Worm (Caenorhabditis elegans) whole organism, L2 larva: ENCODE results near the gene ZK418.6.

Experiments
- C34F6.9 ChIP-seq: fragments of 150-350 bp; optimal IDR thresholded peaks from 2 replicates; lab custom pipeline; 2014; ENCODE audit warnings: missing biosample characterization, missing genetic modification characterization
- F13H6.1 ChIP-seq: sonication (generic microtip); optimal IDR thresholded peaks from 2 replicates; lab custom pipeline; 2016; ENCODE audit warnings: missing genetic modification characterization, missing compliant biosample characterization
- R02D3.7 ChIP-seq: fragments of 150-350 bp; optimal IDR thresholded peaks from 2 replicates; lab custom pipeline; 2014; ENCODE audit warnings: missing biosample characterization, missing genetic modification characterization
- Y55F3AM.14 ChIP-seq: fragments of 200-800 bp; sonication (Bioruptor generic); optimal IDR thresholded peaks from 2 replicates; lab custom pipeline; 2018; ENCODE audit warnings: mild to moderate bottlenecking, missing genetic modification characterization, missing compliant biosample characterization
- ZK546.5 ChIP-seq: sonication (generic microtip); optimal IDR thresholded peaks from 2 replicates; lab custom pipeline; 2017; ENCODE audit warnings: missing biosample characterization, missing genetic modification characterization
- alr-1 ChIP-seq: fragments of 150-350 bp; optimal IDR thresholded peaks from 2 replicates; lab custom pipeline; 2014; ENCODE audit warnings: missing biosample characterization, missing genetic modification characterization
- aly-2 ChIP-seq: fragments of 150-350 bp; optimal IDR thresholded peaks from 2 replicates; lab custom pipeline; 2014; ENCODE audit warnings: missing biosample characterization, missing genetic modification characterization
- ama-1 ChIP-seq: fragments of 150-350 bp; optimal IDR thresholded peaks from 2 replicates; lab custom pipeline; 2018; ENCODE audit warnings: inconsistent platforms
- blmp-1 ChIP-seq: sonication (generic microtip); optimal IDR thresholded peaks from 2 replicates; lab custom pipeline; 2017; ENCODE audit warnings: missing genetic modification characterization, mild to moderate bottlenecking, missing compliant biosample characterization, antibody characterized with exemption, moderate library complexity; ENCODE audit not compliant: insufficient read depth
- ceh-16 ChIP-seq: fragments of 150-350 bp; optimal IDR thresholded peaks from 2 replicates; lab custom pipeline; 2014; ENCODE audit warnings: missing biosample characterization, missing genetic modification characterization
- ceh-82 ChIP-seq: fragments of 150-350 bp; optimal IDR thresholded peaks from 2 replicates; lab custom pipeline; 2014; ENCODE audit warnings: missing biosample characterization, missing genetic modification characterization
- crh-2 ChIP-seq: sonication (generic microtip); optimal IDR thresholded peaks from 2 replicates; lab custom pipeline; 2017; ENCODE audit warnings: missing biosample characterization, missing genetic modification characterization
- dmd-4 ChIP-seq: sonication (generic microtip); optimal IDR thresholded peaks from 2 replicates; lab custom pipeline; 2017; ENCODE audit warnings: missing biosample characterization, missing genetic modification characterization
- egl-27 ChIP-seq: sonication (generic microtip); optimal IDR thresholded peaks from 3 replicates; lab custom pipeline; 2017; ENCODE audit warnings: missing biosample characterization, missing genetic modification reagents, missing genetic modification characterization
- elt-1 ChIP-seq: fragments of 150-350 bp; optimal IDR thresholded peaks from 2 replicates; lab custom pipeline; 2014; ENCODE audit warnings: missing biosample characterization, missing genetic modification characterization
- elt-3 ChIP-seq: sonication (generic microtip); optimal IDR thresholded peaks from 2 replicates; lab custom pipeline; 2017; ENCODE audit warnings: missing biosample characterization, missing genetic modification characterization
- fos-1 ChIP-seq: fragments of 150-350 bp; optimal IDR thresholded peaks from 2 replicates; lab custom pipeline; 2014; ENCODE audit warnings: missing biosample characterization, missing genetic modification characterization
- gmeb-1 ChIP-seq: fragments of 150-350 bp; optimal IDR thresholded peaks from 2 replicates; lab custom pipeline; 2014; ENCODE audit warnings: missing biosample characterization, missing genetic modification characterization
- lin-11 ChIP-seq: fragments of 150-350 bp; sonication (generic microtip); optimal IDR thresholded peaks from 2 replicates; lab custom pipeline; 2014; ENCODE audit warnings: missing biosample characterization, missing genetic modification characterization, inconsistent platforms, mixed read lengths
- lin-13 ChIP-seq: fragments of 150-350 bp; optimal IDR thresholded peaks from 2 replicates; lab custom pipeline; 2014; ENCODE audit warnings: missing biosample characterization, missing genetic modification reagents, missing genetic modification characterization
- lin-39 ChIP-seq: fragments of 150-350 bp; optimal IDR thresholded peaks from 2 replicates; lab custom pipeline; 2014; ENCODE audit warnings: missing biosample characterization, missing genetic modification reagents, missing genetic modification characterization
- lsy-2 ChIP-seq, 2 experiments: fragments of 150-350 bp in 1 of 2; sonication (generic microtip) in 1 of 2; optimal IDR thresholded peaks; 2 replicates each; lab custom pipeline; 2014 to 2017; ENCODE audit warnings: missing biosample characterization in 2 of 2, missing genetic modification characterization in 2 of 2
- mab-5 ChIP-seq: fragments of 150-350 bp; optimal IDR thresholded peaks from 2 replicates; lab custom pipeline; 2014; ENCODE audit warnings: missing biosample characterization, missing genetic modification characterization
- mbf-1 ChIP-seq: sonication (generic microtip); optimal IDR thresholded peaks from 2 replicates; lab custom pipeline; 2017; ENCODE audit warnings: missing biosample characterization, missing genetic modification characterization
- mdl-1 ChIP-seq, 2 experiments: fragments of 150-350 bp in 1 of 2; sonication (generic microtip) in 1 of 2; optimal IDR thresholded peaks; 2 replicates each; lab custom pipeline; 2017; ENCODE audit warnings: missing biosample characterization in 2 of 2, missing genetic modification characterization in 2 of 2
- nhr-10 ChIP-seq: sonication (generic microtip); optimal IDR thresholded peaks from 2 replicates; lab custom pipeline; 2017; ENCODE audit warnings: missing biosample characterization, missing genetic modification characterization
- nhr-11 ChIP-seq: fragments of 150-350 bp; optimal IDR thresholded peaks from 2 replicates; lab custom pipeline; 2014; ENCODE audit warnings: missing biosample characterization, missing genetic modification characterization
- nhr-12 ChIP-seq: fragments of 150-350 bp; optimal IDR thresholded peaks from 2 replicates; lab custom pipeline; 2014; ENCODE audit warnings: missing biosample characterization, missing genetic modification characterization
- nhr-129 ChIP-seq: fragments of 150-350 bp; optimal IDR thresholded peaks from 2 replicates; lab custom pipeline; 2014; ENCODE audit warnings: missing biosample characterization, missing genetic modification characterization
- nhr-21 ChIP-seq: fragments of 150-350 bp; optimal IDR thresholded peaks from 2 replicates; lab custom pipeline; 2014; ENCODE audit warnings: missing biosample characterization, missing genetic modification characterization
- nhr-23 ChIP-seq: fragments of 150-350 bp; optimal IDR thresholded peaks from 2 replicates; lab custom pipeline; 2014; ENCODE audit warnings: missing biosample characterization, missing genetic modification reagents, missing genetic modification characterization
- nhr-237 ChIP-seq: fragments of 150-350 bp; optimal IDR thresholded peaks from 2 replicates; lab custom pipeline; 2014; ENCODE audit warnings: missing biosample characterization, missing genetic modification characterization
- nhr-25 ChIP-seq: fragments of 150-350 bp; sonication (generic microtip); optimal IDR thresholded peaks from 3 replicates; lab custom pipeline; 2014; ENCODE audit warnings: missing biosample characterization, missing genetic modification characterization
- nhr-6 ChIP-seq: fragments of 150-350 bp; optimal IDR thresholded peaks from 2 replicates; lab custom pipeline; 2014; ENCODE audit warnings: missing biosample characterization, missing genetic modification characterization
- nhr-77 ChIP-seq: fragments of 150-350 bp; optimal IDR thresholded peaks from 2 replicates; lab custom pipeline; 2014; ENCODE audit warnings: missing biosample characterization, missing genetic modification characterization
- peb-1 ChIP-seq: fragments of 150-350 bp; optimal IDR thresholded peaks from 2 replicates; lab custom pipeline; 2014; ENCODE audit warnings: missing biosample characterization, missing genetic modification characterization
- sem-4 ChIP-seq: fragments of 150-350 bp; optimal IDR thresholded peaks from 2 replicates; lab custom pipeline; 2014; ENCODE audit warnings: missing biosample characterization, missing genetic modification reagents, missing genetic modification characterization
- skn-1 ChIP-seq: sonication (generic microtip); optimal IDR thresholded peaks from 2 replicates; lab custom pipeline; 2017; ENCODE audit warnings: missing biosample characterization, missing genetic modification characterization
- sma-3 ChIP-seq: sonication (generic microtip); optimal IDR thresholded peaks from 2 replicates; lab custom pipeline; 2016; ENCODE audit warnings: missing genetic modification reagents, missing genetic modification characterization, missing compliant biosample characterization
- sma-9 ChIP-seq, 2 experiments: fragments of 150-350 bp in 1 of 2; sonication (generic microtip) in 1 of 2; optimal IDR thresholded peaks; 2 replicates each; lab custom pipeline; 2014 to 2016; ENCODE audit warnings: missing genetic modification characterization in 2 of 2, mild to moderate bottlenecking in 1 of 2, missing biosample characterization in 1 of 2, missing compliant biosample characterization in 1 of 2, missing genetic modification reagents in 1 of 2, moderate library complexity in 1 of 2
- snpc-4 ChIP-seq: fragments of 150-350 bp; optimal IDR thresholded peaks from 2 replicates; lab custom pipeline; 2014; ENCODE audit warnings: missing biosample characterization, missing genetic modification characterization
- unc-39 ChIP-seq: fragments of 150-350 bp; optimal IDR thresholded peaks from 2 replicates; lab custom pipeline; 2014; ENCODE audit warnings: missing biosample characterization, missing genetic modification characterization
- unc-55 ChIP-seq: fragments of 150-350 bp; sonication (generic microtip); optimal IDR thresholded peaks from 3 replicates; lab custom pipeline; 2014; ENCODE audit warnings: missing biosample characterization, missing genetic modification reagents, missing genetic modification characterization
- unc-62 ChIP-seq: fragments of 150-350 bp; optimal IDR thresholded peaks from 2 replicates; lab custom pipeline; 2014; ENCODE audit warnings: missing biosample characterization, missing genetic modification reagents, missing genetic modification characterization
- zag-1 ChIP-seq: fragments of 150-350 bp; optimal IDR thresholded peaks from 2 replicates; lab custom pipeline; 2014; ENCODE audit warnings: missing biosample characterization, missing genetic modification characterization
- ztf-1 ChIP-seq: fragments of 200-800 bp; sonication (Bioruptor generic); conservative IDR thresholded peaks from 2 replicates; pipeline ENCODE4 v1.3.6; 2022; ENCODE audit warnings: missing genetic modification characterization, missing compliant biosample characterization
- ztf-11 ChIP-seq: sonication (generic microtip); optimal IDR thresholded peaks from 2 replicates; lab custom pipeline; 2017; ENCODE audit warnings: missing biosample characterization, missing genetic modification characterization
- ztf-4 ChIP-seq: fragments of 150-350 bp; optimal IDR thresholded peaks from 2 replicates; lab custom pipeline; 2014; ENCODE audit warnings: missing biosample characterization, missing genetic modification characterization

The ZK418.6 gene

ce11 chrIII:7116615-7117252 lies 38.1 kb upstream of the ZK418.6 start:
- TF ChIP-seq egl-27 (tag; lab: Kevin White, UChicago) (peak; percentile 91), unc-62 (no peak), nhr-11 (tag; lab: Kevin White, UChicago) (no peak), elt-3 (tag; lab: Kevin White, UChicago) (no peak), nhr-6 (tag; lab: Kevin White, UChicago) (peak; percentile 86), ztf-11 (tag; lab: Kevin White, UChicago) (no peak), nhr-23 (tag; lab: Kevin White, UChicago) (no peak), mdl-1 (tag; optimal IDR thresholded peaks at IDR 0.05; lab: Kevin White, UChicago) (no peak), snpc-4 (tag; lab: Kevin White, UChicago) (peak; percentile 27), blmp-1 (peak; percentile 74), skn-1 (tag; lab: Kevin White, UChicago) (no peak), zag-1 (no peak), gmeb-1 (tag; lab: Kevin White, UChicago) (peak; percentile 21), nhr-25 (tag; lab: Kevin White, UChicago) (peak; percentile 89), sma-3 (GFP tag; lab: Kevin White, UChicago) (peak; percentile 74), lsy-2 (tag; optimal IDR thresholded peaks at IDR 0.05; lab: Kevin White, UChicago) (peak; percentile 25 to 69), mab-5 (tag; lab: Kevin White, UChicago) (no peak), lin-39 (tag; lab: Kevin White, UChicago) (no peak), nhr-77 (tag; lab: Kevin White, UChicago) (no peak), sem-4 (tag; lab: Kevin White, UChicago) (peak; percentile 60), lin-13 (GFP tag; lab: Kevin White, UChicago) (peak; percentile 64), alr-1 (tag; lab: Kevin White, UChicago) (no peak), elt-1 (tag; lab: Kevin White, UChicago) (no peak), nhr-237 (tag; lab: Kevin White, UChicago) (no peak), ceh-82 (tag; lab: Kevin White, UChicago) (no peak), aly-2 (tag; lab: Kevin White, UChicago) (no peak), peb-1 (tag; lab: Kevin White, UChicago) (no peak), crh-2 (peak; percentile 79), nhr-129 (peak; percentile 78), nhr-21 (peak; percentile 76), nhr-10 (tag; lab: Kevin White, UChicago) (peak; percentile 35), R02D3.7 (no peak), unc-55 (GFP tag; lab: Kevin White, UChicago) (peak; percentile 61), C34F6.9 (tag; lab: Kevin White, UChicago) (peak; percentile 71), fos-1 (tag; lab: Kevin White, UChicago) (peak; percentile 76), dmd-4 (no peak), unc-39 (tag; lab: Kevin White, UChicago) (no peak), mbf-1 (tag; lab: Kevin White, UChicago) (no peak), nhr-12 (tag; lab: Kevin White, UChicago) (no peak), ama-1 (lab: Kevin White, UChicago) (peak; percentile 7), lin-11 (tag; lab: Kevin White, UChicago) (no peak), ceh-16 (tag; lab: Kevin White, UChicago) (no peak), ztf-4 (tag; lab: Kevin White, UChicago) (peak; percentile 75), ztf-1 (GFP tag; lab: Robert Waterston, UW) (no peak), Y55F3AM.14 (GFP tag; lab: Kevin White, UChicago) (no peak), ZK546.5 (tag; lab: Kevin White, UChicago) (no peak), sma-9 (GFP tag; optimal IDR thresholded peaks at IDR 0.05; lab: Kevin White, UChicago) (peak; percentile 81), sma-9 (tag; optimal IDR thresholded peaks at IDR 0.05; lab: Kevin White, UChicago) (no peak), F13H6.1 (tag; lab: Kevin White, UChicago) (peak; percentile 87)
